Worm (Caenorhabditis elegans) whole organism, L4 larva: ENCODE results near the gene cup-16.

Source experiments
- ceh-82 ChIP-seq: sonication (generic microtip); optimal IDR thresholded peaks from 2 replicates; lab custom pipeline; 2017; ENCODE audit warnings: missing biosample characterization, missing genetic modification characterization
- daf-16 ChIP-seq, 3 experiments: sonication (generic microtip); optimal IDR thresholded peaks; 2 replicates each; lab custom pipeline; 2016 to 2017; ENCODE audit warnings: missing genetic modification characterization in 3 of 3, missing genetic modification reagents in 3 of 3, mild to moderate bottlenecking in 2 of 3, missing compliant biosample characterization in 2 of 3, missing biosample characterization in 1 of 3, moderate library complexity in 1 of 3

DNA sequence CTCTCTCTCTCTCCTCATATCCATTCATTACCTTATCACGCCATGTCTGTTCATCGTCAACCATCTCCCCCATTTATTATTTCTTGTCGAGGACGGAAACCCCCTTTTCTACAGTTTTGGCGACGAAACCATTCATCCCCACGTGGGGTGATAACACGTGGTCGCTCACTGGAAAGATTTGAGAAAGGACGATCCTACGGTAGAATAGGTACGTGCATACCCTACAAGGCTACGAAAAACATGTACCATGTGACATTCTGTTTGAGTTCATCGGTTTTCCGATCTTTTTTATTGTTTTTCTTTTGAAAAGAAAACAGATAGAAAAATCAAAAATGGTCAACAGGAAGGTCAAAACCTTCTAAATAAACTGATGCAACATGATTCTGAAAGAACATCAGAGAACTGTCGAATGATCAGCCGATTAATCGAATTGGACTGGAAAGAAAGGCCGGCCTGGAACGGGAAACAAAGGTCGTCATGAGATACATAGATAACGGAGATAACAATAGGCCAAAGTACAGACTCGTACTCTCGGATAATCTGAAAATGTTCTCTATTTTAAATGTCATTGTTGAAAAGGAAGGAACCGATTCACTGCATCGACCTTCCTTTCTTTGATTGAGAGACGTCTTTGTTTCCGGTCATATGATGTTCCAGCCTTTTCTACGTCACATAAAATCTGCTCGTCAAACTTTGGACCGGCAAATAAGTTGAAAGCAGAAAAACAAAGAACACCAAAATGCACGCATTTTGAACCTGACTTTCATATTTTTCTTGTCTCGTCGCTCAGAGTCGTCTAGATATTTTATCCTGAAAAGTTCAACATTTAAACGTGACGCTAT, 35.3 kb downstream of the cup-16 start:
- TF ChIP-seq daf-16 (GFP tag; optimal IDR thresholded peaks at IDR 0.05; lab: Kevin White, UChicago) (no peak), daf-16 (tag; optimal IDR thresholded peaks at IDR 0.05; lab: Kevin White, UChicago) (peak; percentile 76), ceh-82 (tag; lab: Kevin White, UChicago) (no peak)
